Fruit fly (Drosophila melanogaster): ENCODE results near the gene aus.

Gene aus

dm6 chr3R:21373403-21374326, 24.3 kb upstream of the aus start:
- TF ChIP-seq Dll (optimal IDR thresholded peaks at IDR 0.05) (no peak), CG8478 (optimal IDR thresholded peaks at IDR 0.05) (peak; percentile 2)

dm6 chr3R:21368444-21368843, 19.0 kb upstream of the aus start:
- TF ChIP-seq usp (GFP tag; optimal IDR thresholded peaks at IDR 0.05) = no peak
- no peak for TF ChIP-seq Dll (optimal IDR thresholded peaks at IDR 0.05)
- no peak for TF ChIP-seq psq (optimal IDR thresholded peaks at IDR 0.05)
- no peak for TF ChIP-seq pan (optimal IDR thresholded peaks at IDR 0.05)
- TF ChIP-seq CG8478 (optimal IDR thresholded peaks at IDR 0.05) = no peak
- TF ChIP-seq EcR (GFP tag; optimal IDR thresholded peaks at IDR 0.05) = no peak

- no peak for TF ChIP-seq psq (optimal IDR thresholded peaks at IDR 0.05)
Observed at dm6 chr3R:21365262-21365661, 15.9 kb upstream of the aus start.

dm6 chr3R:21360192-21360535, 10.8 kb upstream of the aus start:
- TF ChIP-seq pan (optimal IDR thresholded peaks at IDR 0.05) (no peak), psq (optimal IDR thresholded peaks at IDR 0.05) (no peak), usp (GFP tag; optimal IDR thresholded peaks at IDR 0.05) (no peak)

dm6 chr3R:21359375-21360191, 10.2 kb upstream of the aus start:
- TF ChIP-seq CG8478 (optimal IDR thresholded peaks at IDR 0.05) = no peak
- no peak for TF ChIP-seq usp (GFP tag; optimal IDR thresholded peaks at IDR 0.05)
- TF ChIP-seq psq (optimal IDR thresholded peaks at IDR 0.05) = no peak
- TF ChIP-seq EcR (GFP tag; optimal IDR thresholded peaks at IDR 0.05) = no peak
- TF ChIP-seq pan (optimal IDR thresholded peaks at IDR 0.05) = no peak
- no peak for TF ChIP-seq Dll (optimal IDR thresholded peaks at IDR 0.05)

dm6 chr3R:21349870-21350314, 491 bp upstream of the aus start:
- TF ChIP-seq psq (optimal IDR thresholded peaks at IDR 0.05) (no peak), usp (GFP tag; optimal IDR thresholded peaks at IDR 0.05) (no peak), pan (optimal IDR thresholded peaks at IDR 0.05) (no peak), EcR (GFP tag; optimal IDR thresholded peaks at IDR 0.05) (peak; percentile 73), CG8478 (optimal IDR thresholded peaks at IDR 0.05) (no peak), Dll (optimal IDR thresholded peaks at IDR 0.05) (no peak)

dm6 chr3R:21348367-21349038, 898 bp downstream of the aus start:
- TF ChIP-seq Dll (optimal IDR thresholded peaks at IDR 0.05) = no peak
- TF ChIP-seq CG8478 (optimal IDR thresholded peaks at IDR 0.05) = no peak
- TF ChIP-seq pan (optimal IDR thresholded peaks at IDR 0.05) = no peak
- no peak for TF ChIP-seq EcR (GFP tag; optimal IDR thresholded peaks at IDR 0.05)
- TF ChIP-seq psq (optimal IDR thresholded peaks at IDR 0.05) = no peak
- TF ChIP-seq usp (GFP tag; optimal IDR thresholded peaks at IDR 0.05) = no peak

- TF ChIP-seq CG8478 (optimal IDR thresholded peaks at IDR 0.05) = no peak
- no peak for TF ChIP-seq usp (GFP tag; optimal IDR thresholded peaks at IDR 0.05)
- no peak for TF ChIP-seq Dll (optimal IDR thresholded peaks at IDR 0.05)
- TF ChIP-seq pan (optimal IDR thresholded peaks at IDR 0.05) = no peak
- no peak for TF ChIP-seq psq (optimal IDR thresholded peaks at IDR 0.05)
- no peak for TF ChIP-seq EcR (GFP tag; optimal IDR thresholded peaks at IDR 0.05)
Observed at dm6 chr3R:21347815-21348186, 1.6 kb downstream of the aus start.

dm6 chr3R:21347023-21347814, 2.2 kb downstream of the aus start:
- no peak for TF ChIP-seq pan (optimal IDR thresholded peaks at IDR 0.05)
- peak in 1 of 2 experiments; percentile 19 for TF ChIP-seq EcR (GFP tag; optimal IDR thresholded peaks at IDR 0.05)

- TF ChIP-seq usp (GFP tag; optimal IDR thresholded peaks at IDR 0.05) (no peak), EcR (GFP tag; optimal IDR thresholded peaks at IDR 0.05) (no peak), pan (optimal IDR thresholded peaks at IDR 0.05) (no peak), CG8478 (optimal IDR thresholded peaks at IDR 0.05) (no peak), psq (optimal IDR thresholded peaks at IDR 0.05) (no peak), Dll (optimal IDR thresholded peaks at IDR 0.05) (no peak)
Observed at dm6 chr3R:21345011-21345410, 4.4 kb downstream of the aus start.

- no peak for TF ChIP-seq CG8478 (optimal IDR thresholded peaks at IDR 0.05)
- no peak for TF ChIP-seq EcR (GFP tag; optimal IDR thresholded peaks at IDR 0.05)
- TF ChIP-seq psq (optimal IDR thresholded peaks at IDR 0.05) = no peak
- TF ChIP-seq usp (GFP tag; optimal IDR thresholded peaks at IDR 0.05) = no peak
- TF ChIP-seq Dll (optimal IDR thresholded peaks at IDR 0.05) = no peak
- TF ChIP-seq pan (optimal IDR thresholded peaks at IDR 0.05) = no peak
Observed at dm6 chr3R:21343229-21343628, 6.2 kb downstream of the aus start.

Data from whole organism.